Worm (Caenorhabditis elegans) whole organism, L1 larva: ENCODE results near the gene ZK355.2.
A peak's percentile ranks its signal among the peaks of the same experiment; 100 is the strongest.

Source experiments
- C34B4.2 ChIP-seq: sonication (generic microtip); optimal IDR thresholded peaks from 2 replicates; lab custom pipeline; 2017; ENCODE audit warnings: mild to moderate bottlenecking, missing genetic modification characterization, missing compliant biosample characterization
- ceh-90 ChIP-seq: sonication (generic microtip); optimal IDR thresholded peaks from 2 replicates; lab custom pipeline; 2016; ENCODE audit warnings: missing genetic modification characterization, missing compliant biosample characterization
- dpl-1 ChIP-seq, 3 experiments: fragments of 150-350 bp in 2 of 3; sonication (generic microtip) in 1 of 3; optimal IDR thresholded peaks; 2 replicates each; lab custom pipeline; 2014 to 2017; ENCODE audit warnings: missing biosample characterization in 3 of 3, missing genetic modification characterization in 3 of 3, missing genetic modification reagents in 3 of 3
- elt-2 ChIP-seq: sonication (generic microtip); optimal IDR thresholded peaks from 2 replicates; lab custom pipeline; 2016; ENCODE audit warnings: missing genetic modification characterization, mild to moderate bottlenecking, inconsistent platforms, missing compliant biosample characterization, missing genetic modification reagents
- fkh-4 ChIP-seq: sonication (generic microtip); optimal IDR thresholded peaks from 2 replicates; lab custom pipeline; 2016; ENCODE audit warnings: missing compliant biosample characterization, missing genetic modification characterization, borderline replicate concordance
- grh-1 ChIP-seq: fragments of 200-800 bp; sonication (Bioruptor generic); IDR thresholded peaks from 2 replicates; pipeline ENCODE4 v1.3.6; 2022; ENCODE audit warnings: missing genetic modification reagents, missing genetic modification characterization, missing compliant biosample characterization
- hlh-17 ChIP-seq: fragments of 200-800 bp; sonication (Bioruptor generic); optimal IDR thresholded peaks from 2 replicates; lab custom pipeline; 2018; ENCODE audit warnings: missing genetic modification characterization, mild to moderate bottlenecking, missing compliant biosample characterization, moderate library complexity, borderline replicate concordance
- isw-1 ChIP-seq: fragments of 200-800 bp; sonication (Bioruptor generic); IDR thresholded peaks from 2 replicates; pipeline ENCODE4 v1.3.6; 2022; ENCODE audit warnings: missing genetic modification characterization, missing compliant biosample characterization
- lin-13 ChIP-seq: fragments of 150-350 bp; optimal IDR thresholded peaks from 2 replicates; lab custom pipeline; 2014; ENCODE audit warnings: missing biosample characterization, missing genetic modification reagents, missing genetic modification characterization
- mdl-1 ChIP-seq, 2 experiments: fragments of 150-350 bp; optimal IDR thresholded peaks; 2 replicates each; lab custom pipeline; 2014 to 2017; ENCODE audit warnings: missing biosample characterization in 2 of 2, missing genetic modification characterization in 2 of 2, inconsistent platforms in 1 of 2
- snu-23 ChIP-seq: sonication (generic microtip); optimal IDR thresholded peaks from 2 replicates; lab custom pipeline; 2016; ENCODE audit warnings: missing genetic modification characterization, missing compliant biosample characterization
- sptf-1 ChIP-seq: fragments of 150-350 bp; optimal IDR thresholded peaks from 2 replicates; lab custom pipeline; 2014; ENCODE audit warnings: missing biosample characterization, missing genetic modification characterization
- zag-1 ChIP-seq: fragments of 150-350 bp; optimal IDR thresholded peaks from 2 replicates; lab custom pipeline; 2014; ENCODE audit warnings: missing biosample characterization, missing genetic modification characterization

ce11 chrII:2922359-2922758 lies 1.4 kb upstream of the ZK355.2 start:
- TF ChIP-seq grh-1 (GFP tag; lab: Robert Waterston, UW) (no peak), mdl-1 (tag; optimal IDR thresholded peaks at IDR 0.05; lab: Kevin White, UChicago) (no peak), sptf-1 (tag; lab: Kevin White, UChicago) (no peak), fkh-4 (no peak), elt-2 (peak; percentile 41), isw-1 (GFP tag; lab: Robert Waterston, UW) (no peak), zag-1 (tag; lab: Kevin White, UChicago) (no peak), snu-23 (no peak), dpl-1 (GFP tag; optimal IDR thresholded peaks at IDR 0.05; lab: Kevin White, UChicago) (no peak), hlh-17 (GFP tag; lab: Kevin White, UChicago) (no peak), ceh-90 (no peak), lin-13 (GFP tag; lab: Kevin White, UChicago) (no peak), C34B4.2 (no peak)
